Fruit fly (Drosophila melanogaster) whole organism, prepupa: ENCODE results near the gene CG10365.

Experiments used
- CG3032 ChIP-seq: fragments of 200-800 bp; optimal IDR thresholded peaks from 2 replicates; lab custom pipeline; 2019; ENCODE audit warnings: missing biosample characterization, mild to moderate bottlenecking, missing genetic modification characterization, moderate library complexity
- CG8632 ChIP-seq: fragments of 200-800 bp; sonication (Bioruptor generic); optimal IDR thresholded peaks from 3 replicates; lab custom pipeline; 2016; ENCODE audit warnings: missing biosample characterization, missing genetic modification characterization
- Gug ChIP-seq: fragments of 200-800 bp; sonication (Bioruptor generic); IDR thresholded peaks from 2 replicates; pipeline ENCODE4 v1.3.6; 2022; ENCODE audit warnings: missing biosample characterization, missing genetic modification characterization
- Hr38 ChIP-seq: sonication (Bioruptor generic); optimal IDR thresholded peaks from 2 replicates; lab custom pipeline; 2016; ENCODE audit warnings: missing biosample characterization, missing genetic modification characterization
- Hr39 ChIP-seq: fragments of 200-800 bp; sonication (Bioruptor generic); optimal IDR thresholded peaks from 2 replicates; lab custom pipeline; 2016; ENCODE audit warnings: missing biosample characterization, missing genetic modification characterization
- Lpt ChIP-seq: fragments of 200-800 bp; sonication (Bioruptor generic); optimal IDR thresholded peaks from 3 replicates; lab custom pipeline; 2016; ENCODE audit warnings: missing biosample characterization, missing genetic modification characterization

dm6 chr3R:23723381-23724034 is 377 bp downstream of the CG10365 start:
- no peak for TF ChIP-seq Hr38 (GFP tag; lab: Kevin White, UChicago)
- peak; percentile 5 for TF ChIP-seq CG8632 (GFP tag; lab: Kevin White, UChicago)
- TF ChIP-seq Gug (GFP tag; lab: Robert Waterston, UW): peak; percentile 52; the same call in 1 of the 2 replicates
- TF ChIP-seq CG3032 (tag; lab: Kevin White, UChicago): no peak
- TF ChIP-seq Lpt: no peak
- TF ChIP-seq Hr39: peak; percentile 15
